Fruit fly (Drosophila melanogaster): ENCODE data around the gene Gr61a.

DNA sequence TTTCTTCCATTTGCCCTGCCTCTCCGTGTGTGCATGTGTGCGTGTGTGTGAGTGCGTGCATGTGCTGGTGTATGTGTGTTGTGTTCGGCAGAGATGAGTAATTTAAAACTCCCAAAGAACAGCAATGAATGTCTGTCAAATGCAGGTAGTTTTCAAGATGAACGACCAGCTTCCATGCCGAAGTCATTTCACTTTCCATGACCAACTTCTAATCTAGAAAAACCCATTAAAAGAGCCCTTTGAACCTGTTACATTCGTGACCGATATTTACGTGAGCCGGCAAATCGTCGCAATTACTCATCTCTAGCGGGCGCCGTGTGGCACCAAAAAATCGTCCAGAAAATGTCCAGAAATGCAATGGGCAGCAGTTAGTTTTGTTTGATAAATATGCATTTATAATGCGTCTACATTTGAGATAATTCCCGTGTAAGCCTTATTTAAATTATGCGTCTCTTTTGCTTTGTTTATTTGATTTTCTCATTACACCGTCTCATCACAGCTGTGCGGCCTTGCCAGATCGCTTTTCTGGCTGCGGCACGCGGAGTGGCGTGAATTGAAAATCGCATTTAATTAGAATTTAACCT is 31.2 kb downstream of the Gr61a start:
- TF ChIP-seq CG8478 (optimal IDR thresholded peaks at IDR 0.05), result no peak
- no peak for TF ChIP-seq CTCF (optimal IDR thresholded peaks at IDR 0.05)

All from S2 (cell line).